Fruit fly (Drosophila melanogaster): ENCODE results near the gene Aven.

- TF ChIP-seq Awh (GFP tag; IDR thresholded peaks at IDR 0.05) (no peak), CG6813 (GFP tag; optimal IDR thresholded peaks at IDR 0.05) (no peak), CG5245 (GFP tag; optimal IDR thresholded peaks at IDR 0.05) (no peak), tio (GFP tag; optimal IDR thresholded peaks at IDR 0.05) (no peak), gcm2 (GFP tag; optimal IDR thresholded peaks at IDR 0.05) (no peak), zfh1 (GFP tag; IDR thresholded peaks at IDR 0.05) (no peak), esg (GFP tag; conservative IDR thresholded peaks at IDR 0.05) (no peak), Dfd (GFP tag; optimal IDR thresholded peaks at IDR 0.05) (no peak), hkb (optimal IDR thresholded peaks at IDR 0.05) (no peak), hkb (GFP tag; IDR thresholded peaks at IDR 0.05) (no peak), CG11398 (GFP tag; optimal IDR thresholded peaks at IDR 0.05) (no peak), CG14710 (tag; optimal IDR thresholded peaks at IDR 0.05) (no peak), disco-r (GFP tag; optimal IDR thresholded peaks at IDR 0.05) (no peak), B-H1 (GFP tag; IDR thresholded peaks at IDR 0.05) (no peak), ci (GFP tag; IDR thresholded peaks at IDR 0.05) (peak; percentile 28; the same call in 1 of the 3 replicates)
Measured at dm6 chrX:12583870-12584390, 45.5 kb downstream of the Aven start.
